Fruit fly (Drosophila melanogaster): ENCODE measurements around the gene CG10366.

The CG10366 gene

dm6 chr2L:19583926-19584392 is at the start of gene CG10366, which contains the start of gene PCNA2 (continued):
- TF ChIP-seq CG3163 (GFP tag; optimal IDR thresholded peaks at IDR 0.05) = peak; percentile 49
- peak; percentile 70 for TF ChIP-seq vfl (GFP tag; optimal IDR thresholded peaks at IDR 0.05)
- TF ChIP-seq CG6854 (GFP tag; optimal IDR thresholded peaks at IDR 0.05) = peak; percentile 25
- TF ChIP-seq phol (tag; optimal IDR thresholded peaks at IDR 0.05) = peak; percentile 90
- TF ChIP-seq Ets97D (GFP tag; optimal IDR thresholded peaks at IDR 0.05) = peak; percentile 78
- TF ChIP-seq klu (GFP tag; IDR thresholded peaks at IDR 0.05) = peak; percentile 25; the same call in 1 of the 2 replicates
- peak; percentile 38 for TF ChIP-seq CG12744 (GFP tag; optimal IDR thresholded peaks at IDR 0.05)
- TF ChIP-seq CG10147 (GFP tag; optimal IDR thresholded peaks at IDR 0.05) = peak; percentile 43
- no peak for TF ChIP-seq CG14050 (GFP tag; IDR thresholded peaks at IDR 0.05)
- no peak for TF ChIP-seq cad (GFP tag; optimal IDR thresholded peaks at IDR 0.05)
- no peak for TF ChIP-seq prd (optimal IDR thresholded peaks at IDR 0.05)
- TF ChIP-seq prd (GFP tag; IDR thresholded peaks at IDR 0.05) = peak; percentile 67
- TF ChIP-seq gro (GFP tag; optimal IDR thresholded peaks at IDR 0.05) = peak; percentile 52
- peak; percentile 52 for TF ChIP-seq CG3065 (GFP tag; optimal IDR thresholded peaks at IDR 0.05)
- no peak for TF ChIP-seq ab (GFP tag; optimal IDR thresholded peaks at IDR 0.05)
- TF ChIP-seq da (GFP tag; optimal IDR thresholded peaks at IDR 0.05) = peak; percentile 34
- TF ChIP-seq Antp (GFP tag; optimal IDR thresholded peaks at IDR 0.05) = peak; percentile 81
- peak; percentile 6 for TF ChIP-seq en (GFP tag; optimal IDR thresholded peaks at IDR 0.05)
- TF ChIP-seq slbo (GFP tag; IDR thresholded peaks at IDR 0.05) = peak; percentile 77
- peak; percentile 72 for TF ChIP-seq ems (GFP tag; optimal IDR thresholded peaks at IDR 0.05)
- peak; percentile 59 for TF ChIP-seq CG18599 (GFP tag; optimal IDR thresholded peaks at IDR 0.05)
- peak; percentile 58 for TF ChIP-seq CG33557 (GFP tag; optimal IDR thresholded peaks at IDR 0.05)
- no peak for TF ChIP-seq ham (GFP tag; IDR thresholded peaks at IDR 0.05)
- peak; percentile 63 for TF ChIP-seq Fer3 (tag; optimal IDR thresholded peaks at IDR 0.05)
- no peak for TF ChIP-seq aop (GFP tag; IDR thresholded peaks at IDR 0.05)
- 0 out of 4 replicates have a peak, but pooled peaks have one; percentile 43 for TF ChIP-seq Dll (GFP tag; IDR thresholded peaks at IDR 0.05; ENCODE audit: partially characterized antibody)
- peak; percentile 56 for TF ChIP-seq CG13123 (GFP tag; optimal IDR thresholded peaks at IDR 0.05)
- TF ChIP-seq Six4 (GFP tag; optimal IDR thresholded peaks at IDR 0.05) = peak; percentile 44
- TF ChIP-seq chm (GFP tag; IDR thresholded peaks at IDR 0.05) = no peak
- peak; percentile 88 for TF ChIP-seq CG12659 (GFP tag; optimal IDR thresholded peaks at IDR 0.05)
- TF ChIP-seq CG15514 (GFP tag; optimal IDR thresholded peaks at IDR 0.05) = peak; percentile 100
- TF ChIP-seq CG1792 (GFP tag; optimal IDR thresholded peaks at IDR 0.05) = peak; percentile 54
- TF ChIP-seq Myb (GFP tag; optimal IDR thresholded peaks at IDR 0.05) = peak; percentile 79
- no peak for TF ChIP-seq CG7745 (tag; optimal IDR thresholded peaks at IDR 0.05)
- TF ChIP-seq z (GFP tag; IDR thresholded peaks at IDR 0.05) = no peak
- TF ChIP-seq CG18011 (GFP tag; optimal IDR thresholded peaks at IDR 0.05) = peak; percentile 60
- TF ChIP-seq p53 (GFP tag; optimal IDR thresholded peaks at IDR 0.05) = peak; percentile 38
- TF ChIP-seq CoRest (tag; optimal IDR thresholded peaks at IDR 0.05) = peak; percentile 84
- TF ChIP-seq dm (GFP tag; optimal IDR thresholded peaks at IDR 0.05) = peak; percentile 63
- TF ChIP-seq Xrp1 (GFP tag; IDR thresholded peaks at IDR 0.05) = peak; percentile 61; the same call in 1 of the 2 replicates
- no peak for TF ChIP-seq CG2129 (GFP tag; IDR thresholded peaks at IDR 0.05; ENCODE audit: partially characterized antibody)
- TF ChIP-seq Abd-B (GFP tag; optimal IDR thresholded peaks at IDR 0.05) = peak; percentile 45
- peak; percentile 43 for TF ChIP-seq CG9797 (GFP tag; optimal IDR thresholded peaks at IDR 0.05)
- TF ChIP-seq CG13775 (GFP tag; optimal IDR thresholded peaks at IDR 0.05) = peak; percentile 78
- TF ChIP-seq CG7987 (GFP tag; optimal IDR thresholded peaks at IDR 0.05) = peak; percentile 33
- TF ChIP-seq CG7556 (GFP tag; optimal IDR thresholded peaks at IDR 0.05) = peak; percentile 51
- TF ChIP-seq org-1 (GFP tag; optimal IDR thresholded peaks at IDR 0.05) = no peak
- peak; percentile 69 for TF ChIP-seq Dad (GFP tag; optimal IDR thresholded peaks at IDR 0.05)
- peak; percentile 35 for TF ChIP-seq caup (GFP tag; optimal IDR thresholded peaks at IDR 0.05; ENCODE audit: severe bottlenecking)
- TF ChIP-seq amos (GFP tag; IDR thresholded peaks at IDR 0.05; ENCODE audit: partially characterized antibody) = peak; percentile 58; the same call in 1 of the 2 replicates

All from whole organism, embryonic.